Worm (Caenorhabditis elegans) whole organism, mixed stage, embryonic: ENCODE measurements around the gene C03H12.1.

ENCODE experiments used
- blmp-1 ChIP-seq: fragments of 150-350 bp; optimal IDR thresholded peaks from 2 replicates; lab custom pipeline; 2014; ENCODE audit warnings: missing biosample characterization, missing genetic modification characterization
- elt-3 ChIP-seq: fragments of 150-350 bp; optimal IDR thresholded peaks from 2 replicates; lab custom pipeline; 2014; ENCODE audit warnings: missing biosample characterization, missing genetic modification characterization
- lin-13 ChIP-seq: fragments of 150-350 bp; optimal IDR thresholded peaks from 2 replicates; lab custom pipeline; 2014; ENCODE audit warnings: missing biosample characterization, missing genetic modification characterization
- nhr-237 ChIP-seq: fragments of 150-350 bp; optimal IDR thresholded peaks from 2 replicates; lab custom pipeline; 2014; ENCODE audit warnings: missing biosample characterization, missing genetic modification characterization
- nhr-28 ChIP-seq: fragments of 150-350 bp; optimal IDR thresholded peaks from 2 replicates; lab custom pipeline; 2014; ENCODE audit warnings: missing biosample characterization, missing genetic modification characterization
- nhr-76 ChIP-seq: sonication (generic microtip); optimal IDR thresholded peaks from 2 replicates; lab custom pipeline; 2017; ENCODE audit warnings: missing biosample characterization, missing genetic modification characterization
- snpc-4 ChIP-seq: fragments of 150-350 bp; optimal IDR thresholded peaks from 2 replicates; lab custom pipeline; 2014; ENCODE audit warnings: missing biosample characterization, missing genetic modification characterization
- unc-120 ChIP-seq: sonication (generic microtip); optimal IDR thresholded peaks from 2 replicates; lab custom pipeline; 2017; ENCODE audit warnings: missing genetic modification characterization, missing compliant biosample characterization; ENCODE audit not compliant: poor library complexity, severe bottlenecking
- ztf-11 ChIP-seq: fragments of 150-350 bp; optimal IDR thresholded peaks from 2 replicates; lab custom pipeline; 2014; ENCODE audit warnings: missing biosample characterization, missing genetic modification characterization

- TF ChIP-seq nhr-76 (tag; lab: Kevin White, UChicago) (no peak), nhr-237 (tag; lab: Kevin White, UChicago) (no peak), unc-120 (tag; lab: Kevin White, UChicago) (no peak), snpc-4 (tag; lab: Kevin White, UChicago) (no peak), lin-13 (tag; lab: Kevin White, UChicago) (no peak), ztf-11 (tag; lab: Kevin White, UChicago) (no peak), nhr-28 (no peak), blmp-1 (tag; lab: Kevin White, UChicago) (no peak), elt-3 (tag; lab: Kevin White, UChicago) (no peak)
Observed at ce11 chrX:15654969-15655368, 34.3 kb upstream of the C03H12.1 start.
